Worm (Caenorhabditis elegans): ENCODE results near the gene F46H5.5.

Gene F46H5.5

DNA sequence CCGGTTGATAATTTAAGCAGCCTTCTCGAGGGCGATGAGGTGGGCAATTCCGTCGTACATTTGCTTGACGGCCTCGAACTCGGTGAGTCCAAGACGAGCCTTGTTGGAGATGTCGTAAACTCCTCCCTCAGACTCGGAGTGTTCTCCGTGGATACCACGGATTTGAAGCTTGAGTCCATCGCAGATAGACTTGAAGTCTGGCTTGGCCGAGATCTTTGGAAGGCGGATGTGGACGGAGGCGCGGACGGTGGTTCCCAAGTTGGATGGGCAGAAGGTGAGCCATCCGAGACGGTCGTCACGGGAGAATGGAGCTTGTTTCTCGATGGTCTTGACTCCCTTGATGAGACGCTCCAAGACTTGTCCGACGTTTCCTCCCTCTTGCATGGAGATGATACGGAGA, 25.9 kb downstream of the F46H5.5 start:
- TF ChIP-seq C38D4.7 (GFP tag; optimal IDR thresholded peaks at IDR 0.05) (no peak), ceh-18 (tag; optimal IDR thresholded peaks at IDR 0.05) (no peak), pat-9 (tag; optimal IDR thresholded peaks at IDR 0.05) (no peak), che-1 (tag; optimal IDR thresholded peaks at IDR 0.05) (no peak), ceh-45 (GFP tag; IDR thresholded peaks at IDR 0.05) (no peak), syd-9 (tag; optimal IDR thresholded peaks at IDR 0.05) (no peak)

DNA sequence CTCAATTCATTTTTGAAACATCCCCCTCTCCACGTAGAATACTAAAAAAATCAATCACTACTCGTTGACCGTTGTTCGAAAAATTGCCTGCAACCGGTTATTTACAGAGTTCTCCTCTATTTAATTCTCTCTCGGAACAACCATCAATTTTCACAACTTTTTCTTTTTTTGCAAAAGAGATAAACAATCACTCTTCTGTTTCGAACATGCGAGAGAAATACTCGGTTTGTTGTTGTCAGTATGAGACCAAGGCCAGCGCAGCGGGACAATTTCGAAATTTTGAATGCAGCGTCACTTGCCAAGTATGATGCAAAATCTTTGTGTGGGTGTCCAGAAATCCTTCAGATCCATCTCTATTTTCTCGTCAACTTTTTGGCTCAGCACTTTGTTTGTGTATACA, 26.5 kb downstream of the F46H5.5 start:
- TF ChIP-seq odd-2 (tag; optimal IDR thresholded peaks at IDR 0.05) (no peak), ets-4 (tag; optimal IDR thresholded peaks at IDR 0.05) (no peak), pros-1 (tag; optimal IDR thresholded peaks at IDR 0.05) (no peak), pha-2 (tag; optimal IDR thresholded peaks at IDR 0.05) (no peak), ceh-48 (tag; optimal IDR thresholded peaks at IDR 0.05) (no peak), ceh-2 (tag; optimal IDR thresholded peaks at IDR 0.05) (no peak), lim-6 (tag; optimal IDR thresholded peaks at IDR 0.05) (no peak), rnt-1 (tag; optimal IDR thresholded peaks at IDR 0.05) (no peak), unc-55 (GFP tag; optimal IDR thresholded peaks at IDR 0.05) (no peak)

DNA sequence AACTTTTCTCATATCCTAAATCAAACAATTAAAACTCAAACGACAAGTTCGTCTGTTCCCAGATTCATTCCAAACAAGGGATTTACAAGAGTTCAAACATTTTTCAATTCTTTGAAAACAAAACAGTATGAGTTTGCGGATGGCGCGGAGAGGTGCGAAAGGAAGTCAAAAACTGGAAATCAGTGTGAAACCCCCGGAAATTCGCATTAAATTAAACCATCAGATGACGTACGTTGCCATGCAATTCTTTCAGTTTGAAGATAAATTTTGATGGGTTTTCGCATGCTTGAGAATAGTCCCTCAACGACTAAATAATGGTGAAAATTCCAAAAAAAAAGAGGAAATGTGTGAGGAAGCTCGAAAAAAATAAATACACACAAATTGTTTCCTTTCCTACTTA, 27.4 kb downstream of the F46H5.5 start:
- TF ChIP-seq ceh-14 (tag; optimal IDR thresholded peaks at IDR 0.05) (no peak), ahr-1 (tag; optimal IDR thresholded peaks at IDR 0.05) (no peak), dmd-4 (tag; optimal IDR thresholded peaks at IDR 0.05; ENCODE audit: borderline replicate concordance) (no peak), ttx-3 (tag; optimal IDR thresholded peaks at IDR 0.05) (no peak)

DNA sequence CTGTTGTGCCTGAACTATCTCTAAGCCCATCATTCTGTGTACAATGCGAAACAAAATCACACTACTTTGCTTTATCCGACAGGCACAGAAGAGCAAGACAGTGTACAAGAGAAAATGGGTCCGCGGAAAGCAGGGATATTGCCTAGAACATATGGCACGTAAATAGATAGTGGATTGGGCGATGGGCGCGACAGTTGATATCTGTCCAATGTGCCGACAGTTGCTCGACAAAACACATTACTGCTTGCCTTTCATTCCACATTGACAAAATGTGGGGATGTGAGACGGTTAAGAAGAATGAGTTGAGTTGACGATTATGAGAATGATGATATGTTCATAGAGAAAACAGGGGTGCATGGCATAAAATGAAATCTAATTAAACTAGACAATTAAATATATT, 31.8 kb downstream of the F46H5.5 start:
- 0 out of 2 replicates have a peak, but pooled peaks have one; percentile 0 for TF ChIP-seq unc-3 (GFP tag; conservative IDR thresholded peaks at IDR 0.05)
- no peak for TF ChIP-seq unc-3 (tag; optimal IDR thresholded peaks at IDR 0.05)
- TF ChIP-seq unc-55 (GFP tag; optimal IDR thresholded peaks at IDR 0.05) = peak; percentile 17
- no peak for TF ChIP-seq T23F11.4 (GFP tag; optimal IDR thresholded peaks at IDR 0.05)
- TF ChIP-seq eyg-1 (tag; optimal IDR thresholded peaks at IDR 0.05) = no peak
- no peak for TF ChIP-seq ahr-1 (tag; optimal IDR thresholded peaks at IDR 0.05)
- no peak for TF ChIP-seq nhr-11 (tag; optimal IDR thresholded peaks at IDR 0.05)
- no peak for TF ChIP-seq C38D4.7 (GFP tag; optimal IDR thresholded peaks at IDR 0.05)

DNA sequence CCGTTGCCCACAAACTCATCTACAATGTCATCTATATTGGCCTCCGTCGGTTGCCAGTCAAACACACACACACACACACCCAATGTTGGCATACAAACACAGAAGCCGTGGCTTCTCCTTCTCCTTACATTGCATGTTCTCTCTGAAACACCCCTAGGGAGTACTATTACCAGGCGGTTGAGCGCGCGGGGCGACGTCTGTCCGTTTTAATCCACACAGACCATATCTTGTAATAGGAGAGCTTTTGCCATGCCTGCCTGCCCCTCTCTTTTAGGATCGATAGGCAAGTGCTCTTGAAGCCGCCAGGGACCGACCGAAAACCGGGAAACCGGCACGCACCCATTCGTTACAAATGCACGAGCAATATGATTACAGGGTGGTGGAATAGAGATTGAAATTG, 32.3 kb downstream of the F46H5.5 start:
- TF ChIP-seq unc-3 (GFP tag; conservative IDR thresholded peaks at IDR 0.05) = 0 out of 2 replicates have a peak, but pooled peaks have one; percentile 12
- no peak for TF ChIP-seq unc-3 (tag; optimal IDR thresholded peaks at IDR 0.05)
- TF ChIP-seq rnt-1 (tag; optimal IDR thresholded peaks at IDR 0.05) = no peak
- TF ChIP-seq ceh-34 (tag; optimal IDR thresholded peaks at IDR 0.05) = peak; percentile 56
- peak; percentile 22 for TF ChIP-seq mec-3 (tag; optimal IDR thresholded peaks at IDR 0.05; ENCODE audit: borderline replicate concordance)
- peak; percentile 42 for TF ChIP-seq ceh-48 (tag; optimal IDR thresholded peaks at IDR 0.05)
- TF ChIP-seq ceh-6 (GFP tag; optimal IDR thresholded peaks at IDR 0.05) = peak; percentile 45
- no peak for TF ChIP-seq dve-1 (tag; optimal IDR thresholded peaks at IDR 0.05)
- TF ChIP-seq syd-9 (tag; optimal IDR thresholded peaks at IDR 0.05) = peak; percentile 57

DNA sequence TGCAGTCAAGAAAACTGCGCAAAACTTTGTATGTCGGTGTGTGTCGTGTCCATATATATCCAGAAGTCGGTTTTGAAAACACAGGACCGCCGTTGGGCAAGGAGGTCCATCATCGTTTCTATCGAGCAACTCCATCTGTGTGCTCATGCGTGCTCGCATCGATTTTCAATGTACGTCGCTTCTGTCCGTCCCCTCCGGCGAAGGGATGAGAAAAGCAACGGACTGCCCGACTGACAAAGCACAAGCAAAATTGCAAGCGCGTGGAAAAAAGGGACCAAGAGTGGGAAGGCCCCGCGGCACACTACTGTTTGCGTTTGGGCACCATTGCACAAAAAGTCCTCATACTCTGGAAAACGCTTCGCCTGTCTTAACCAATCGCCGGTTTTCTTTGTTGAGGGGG, 34.4 kb downstream of the F46H5.5 start:
- TF ChIP-seq ceh-48 (tag; optimal IDR thresholded peaks at IDR 0.05) (peak; percentile 84), T23F11.4 (GFP tag; optimal IDR thresholded peaks at IDR 0.05) (no peak)

DNA sequence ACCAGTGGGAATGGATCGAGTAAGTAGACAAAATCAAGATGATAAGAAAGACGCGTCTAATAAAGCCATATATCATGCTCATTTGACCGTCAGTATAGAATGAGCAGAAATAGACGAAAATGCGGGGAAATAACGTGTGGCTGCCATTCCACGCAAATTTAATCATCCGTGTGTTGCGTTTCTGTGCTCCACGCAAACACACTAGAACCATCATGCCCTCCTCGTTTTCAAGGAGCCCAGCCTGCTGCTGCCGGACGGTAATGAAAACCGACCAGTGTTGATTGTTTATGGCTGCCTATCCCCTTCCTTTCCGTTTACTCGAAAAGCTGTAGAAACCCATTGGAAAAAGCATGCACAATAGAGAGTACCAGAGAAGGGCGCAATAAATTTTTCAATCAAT, 36.6 kb downstream of the F46H5.5 start:
- TF ChIP-seq ztf-16 (tag; optimal IDR thresholded peaks at IDR 0.05) = no peak
- peak; percentile 56 for TF ChIP-seq unc-42 (tag; optimal IDR thresholded peaks at IDR 0.05)
